Worm (Caenorhabditis elegans) whole organism, mixed stage, embryonic: ENCODE results near the gene T07D3.2.

ENCODE experiments used
- M03D4.4 ChIP-seq: sonication (generic microtip); optimal IDR thresholded peaks from 2 replicates; lab custom pipeline; 2017; ENCODE audit warnings: mild to moderate bottlenecking, missing genetic modification characterization, missing compliant biosample characterization
- lin-13 ChIP-seq: fragments of 150-350 bp; optimal IDR thresholded peaks from 2 replicates; lab custom pipeline; 2014; ENCODE audit warnings: missing biosample characterization, missing genetic modification characterization
- nhr-2 ChIP-seq: fragments of 150-350 bp; optimal IDR thresholded peaks from 2 replicates; lab custom pipeline; 2014; ENCODE audit warnings: missing biosample characterization, missing genetic modification characterization
- nhr-237 ChIP-seq: fragments of 150-350 bp; optimal IDR thresholded peaks from 2 replicates; lab custom pipeline; 2014; ENCODE audit warnings: missing biosample characterization, missing genetic modification characterization
- sptf-1 ChIP-seq: sonication (generic microtip); optimal IDR thresholded peaks from 2 replicates; lab custom pipeline; 2017; ENCODE audit warnings: mild to moderate bottlenecking, missing genetic modification characterization, moderate library complexity, missing compliant biosample characterization
- unc-120 ChIP-seq: sonication (generic microtip); optimal IDR thresholded peaks from 2 replicates; lab custom pipeline; 2017; ENCODE audit warnings: missing genetic modification characterization, missing compliant biosample characterization; ENCODE audit not compliant: poor library complexity, severe bottlenecking
- ztf-11 ChIP-seq: fragments of 150-350 bp; optimal IDR thresholded peaks from 2 replicates; lab custom pipeline; 2014; ENCODE audit warnings: missing biosample characterization, missing genetic modification characterization

DNA sequence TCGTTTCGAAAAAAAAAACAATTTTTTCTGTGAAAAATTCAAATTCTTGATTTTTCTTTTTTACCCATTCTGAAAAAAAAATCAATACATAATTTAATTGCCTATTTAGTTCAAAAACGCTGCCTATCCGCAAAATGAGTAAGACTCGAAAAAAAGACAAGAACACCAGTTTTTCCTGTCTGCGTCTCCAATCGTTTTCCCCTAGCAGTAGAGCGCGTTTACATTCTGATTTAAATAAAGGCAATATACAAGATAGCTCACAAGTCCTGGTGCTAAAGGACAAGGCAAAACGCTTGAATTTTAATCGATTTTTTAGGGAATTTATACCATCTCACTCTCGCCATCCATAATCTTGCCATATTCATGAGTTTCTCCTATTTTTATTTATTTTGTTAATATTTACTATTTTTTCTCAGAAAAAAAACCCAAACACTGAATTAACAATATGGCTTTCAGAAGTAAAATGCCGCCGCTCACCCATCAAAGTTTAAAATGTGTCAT is 11.5 kb downstream of the T07D3.2 start, which contains the start of gene fbxc-33:
- TF ChIP-seq ztf-11 (tag; lab: Kevin White, UChicago) (no peak), M03D4.4 (no peak), unc-120 (tag; lab: Kevin White, UChicago) (no peak), lin-13 (tag; lab: Kevin White, UChicago) (no peak), sptf-1 (tag; lab: Kevin White, UChicago) (no peak), nhr-237 (tag; lab: Kevin White, UChicago) (no peak), nhr-2 (no peak)
